Fruit fly (Drosophila melanogaster) whole organism, embryonic: ENCODE data around the gene CG33325.

Experiments used
- C15 ChIP-seq: fragments of 200-800 bp; sonication (Bioruptor generic); IDR thresholded peaks from 3 replicates; pipeline ENCODE4 v1.3.6; 2022; ENCODE audit warnings: missing biosample characterization, missing genetic modification characterization
- CG10274 ChIP-seq: fragments of 200-800 bp; sonication (Bioruptor generic); optimal IDR thresholded peaks from 3 replicates; lab custom pipeline; 2017; ENCODE audit warnings: missing biosample characterization, mild to moderate bottlenecking, missing genetic modification characterization
- CG12071 ChIP-seq: fragments of 200-800 bp; sonication (Bioruptor generic); optimal IDR thresholded peaks from 3 replicates; lab custom pipeline; 2018; ENCODE audit warnings: missing biosample characterization, mild to moderate bottlenecking, missing genetic modification characterization
- CG12744 ChIP-seq: fragments of 200-800 bp; sonication (Bioruptor generic); optimal IDR thresholded peaks from 2 replicates; lab custom pipeline; 2016; ENCODE audit warnings: missing biosample characterization, missing genetic modification characterization
- CG12942 ChIP-seq: fragments of 200-800 bp; sonication (Bioruptor generic); optimal IDR thresholded peaks from 3 replicates; lab custom pipeline; 2016; ENCODE audit warnings: missing biosample characterization, missing genetic modification characterization
- CG13287 ChIP-seq: fragments of 200-800 bp; sonication (Bioruptor generic); IDR thresholded peaks from 2 replicates; pipeline ENCODE4 v1.3.6; 2022; ENCODE audit warnings: missing biosample characterization, missing genetic modification characterization; ENCODE audit not compliant: partially characterized antibody
- CG13424 ChIP-seq: fragments of 200-800 bp; sonication (Bioruptor generic); optimal IDR thresholded peaks from 2 replicates; lab custom pipeline; 2019; ENCODE audit warnings: missing biosample characterization, mild to moderate bottlenecking, missing genetic modification characterization, moderate library complexity
- CG14050 ChIP-seq: fragments of 200-800 bp; sonication (Bioruptor generic); IDR thresholded peaks from 3 replicates; pipeline ENCODE4 v1.3.6; 2022; ENCODE audit warnings: missing biosample characterization, missing genetic modification characterization
- CG14441 ChIP-seq: fragments of 200-800 bp; sonication (Bioruptor generic); IDR thresholded peaks from 2 replicates; pipeline ENCODE4 v1.3.6; 2022; ENCODE audit warnings: missing biosample characterization, missing genetic modification characterization
- CG15011 ChIP-seq: fragments of 200-800 bp; sonication (Bioruptor generic); optimal IDR thresholded peaks from 3 replicates; lab custom pipeline; 2018; ENCODE audit warnings: missing biosample characterization, mild to moderate bottlenecking, missing genetic modification characterization
- CG15601 ChIP-seq: fragments of 200-800 bp; sonication (Bioruptor generic); optimal IDR thresholded peaks from 3 replicates; lab custom pipeline; 2019; ENCODE audit warnings: missing biosample characterization, mild to moderate bottlenecking, missing genetic modification characterization, moderate library complexity
- CG1603 ChIP-seq: fragments of 200-800 bp; sonication (Bioruptor generic); optimal IDR thresholded peaks from 2 replicates; lab custom pipeline; 2019; ENCODE audit warnings: missing biosample characterization, mild to moderate bottlenecking, missing genetic modification characterization, moderate library complexity
- CG16779 ChIP-seq: fragments of 200-800 bp; sonication (Bioruptor generic); IDR thresholded peaks from 2 replicates; pipeline ENCODE4 v1.3.6; 2022; ENCODE audit warnings: missing biosample characterization, missing genetic modification characterization
- CG16863 ChIP-seq: fragments of 200-800 bp; sonication (Bioruptor generic); optimal IDR thresholded peaks from 3 replicates; lab custom pipeline; 2016; ENCODE audit warnings: missing biosample characterization, missing genetic modification characterization
- CG2712 ChIP-seq: fragments of 200-800 bp; optimal IDR thresholded peaks from 3 replicates; lab custom pipeline; 2019; ENCODE audit warnings: missing biosample characterization, mild to moderate bottlenecking, missing genetic modification characterization, moderate library complexity
- CG30020 ChIP-seq: fragments of 200-800 bp; optimal IDR thresholded peaks from 2 replicates; lab custom pipeline; 2019; ENCODE audit warnings: missing biosample characterization, mild to moderate bottlenecking, missing genetic modification characterization, moderate library complexity
- CG30431 ChIP-seq: fragments of 200-800 bp; sonication (Bioruptor generic); optimal IDR thresholded peaks from 2 replicates; lab custom pipeline; 2017; ENCODE audit warnings: missing biosample characterization, missing genetic modification characterization
- CG31365 ChIP-seq: fragments of 200-800 bp; sonication (Bioruptor generic); optimal IDR thresholded peaks from 2 replicates; lab custom pipeline; 2018; ENCODE audit warnings: missing biosample characterization, mild to moderate bottlenecking, missing genetic modification characterization
- CG3281 ChIP-seq: fragments of 200-800 bp; sonication (Bioruptor generic); optimal IDR thresholded peaks from 3 replicates; lab custom pipeline; 2017; ENCODE audit warnings: missing biosample characterization, mild to moderate bottlenecking, missing genetic modification characterization
- CG33213 ChIP-seq: fragments of 200-800 bp; sonication (Bioruptor generic); optimal IDR thresholded peaks from 3 replicates; lab custom pipeline; 2016; ENCODE audit warnings: missing biosample characterization, missing genetic modification characterization
- CG3726 ChIP-seq: fragments of 200-800 bp; sonication (Bioruptor generic); IDR thresholded peaks from 3 replicates; pipeline ENCODE4, ENCODE4 v1.3.6; 2022; ENCODE audit warnings: missing biosample characterization, missing genetic modification characterization
- CG6791 ChIP-seq: fragments of 200-800 bp; sonication (Bioruptor generic); IDR thresholded peaks from 3 replicates; pipeline ENCODE4 v1.3.6; 2022; ENCODE audit warnings: missing biosample characterization, missing genetic modification characterization; ENCODE audit not compliant: partially characterized antibody
- CG7839 ChIP-seq: fragments of 200-800 bp; sonication (Bioruptor generic); optimal IDR thresholded peaks from 3 replicates; lab custom pipeline; 2018; ENCODE audit warnings: missing biosample characterization, mild to moderate bottlenecking, missing genetic modification characterization, moderate library complexity
- CG8089 ChIP-seq: fragments of 200-800 bp; sonication (Bioruptor generic); optimal IDR thresholded peaks from 3 replicates; lab custom pipeline; 2016; ENCODE audit warnings: missing biosample characterization, missing genetic modification characterization
- CG8290 ChIP-seq, 3 experiments: fragments of 200-800 bp; sonication (Bioruptor generic); optimal IDR thresholded peaks; 2 replicates each; lab custom pipeline; 2016 to 2019; ENCODE audit warnings: missing biosample characterization in 3 of 3, missing genetic modification characterization in 3 of 3, mild to moderate bottlenecking in 2 of 3, moderate library complexity in 1 of 3
- CG9727 ChIP-seq: fragments of 200-800 bp; sonication (Bioruptor generic); optimal IDR thresholded peaks from 3 replicates; lab custom pipeline; 2017; ENCODE audit warnings: missing biosample characterization, mild to moderate bottlenecking, missing genetic modification characterization
- CG9932 ChIP-seq: fragments of 200-800 bp; sonication (Bioruptor generic); IDR thresholded peaks from 2 replicates; pipeline ENCODE4 v1.3.6; 2022; ENCODE audit warnings: missing biosample characterization, missing genetic modification characterization
- Chrac-16 ChIP-seq: fragments of 200-800 bp; sonication (Bioruptor generic); optimal IDR thresholded peaks from 3 replicates; lab custom pipeline; 2016; ENCODE audit warnings: missing biosample characterization, missing genetic modification characterization
- Doc3 ChIP-seq: fragments of 200-800 bp; sonication (Bioruptor generic); IDR thresholded peaks from 3 replicates; pipeline ENCODE4 v1.3.6; 2022; ENCODE audit warnings: missing biosample characterization, missing genetic modification characterization; ENCODE audit not compliant: partially characterized antibody
- Drgx ChIP-seq: fragments of 200-800 bp; sonication (Bioruptor generic); IDR thresholded peaks from 2 replicates; pipeline ENCODE4 v1.3.6; 2022; ENCODE audit warnings: missing biosample characterization, missing genetic modification characterization
- Eip74EF ChIP-seq, 2 experiments: fragments of 200-800 bp in 1 of 2; fragments of >200 bp in 1 of 2; sonication (Bioruptor generic) in 1 of 2; optimal IDR thresholded peaks; 2 replicates each; lab custom pipeline; 2017 to 2019; ENCODE audit warnings: missing biosample characterization in 2 of 2, missing genetic modification characterization in 2 of 2, mild to moderate bottlenecking in 1 of 2, moderate library complexity in 1 of 2
- Hey ChIP-seq: fragments of 200-800 bp; sonication (Bioruptor generic); optimal IDR thresholded peaks from 3 replicates; lab custom pipeline; 2018; ENCODE audit warnings: missing biosample characterization, mild to moderate bottlenecking, missing genetic modification characterization
- Lpt ChIP-seq: fragments of >200 bp; optimal IDR thresholded peaks from 2 replicates; lab custom pipeline; 2018; ENCODE audit warnings: missing biosample characterization, missing genetic modification characterization
- MESR4 ChIP-seq: fragments of 200-800 bp; sonication (Bioruptor generic); optimal IDR thresholded peaks from 2 replicates; lab custom pipeline; 2018; ENCODE audit warnings: missing biosample characterization, mild to moderate bottlenecking, missing genetic modification characterization, moderate library complexity
- Max ChIP-seq: fragments of 200-800 bp; sonication (Bioruptor generic); optimal IDR thresholded peaks from 2 replicates; lab custom pipeline; 2016; ENCODE audit warnings: missing biosample characterization, mild to moderate bottlenecking, missing genetic modification characterization
- Mes4 ChIP-seq: fragments of 200-800 bp; sonication (Bioruptor generic); optimal IDR thresholded peaks from 2 replicates; lab custom pipeline; 2016; ENCODE audit warnings: missing biosample characterization, missing genetic modification characterization
- Ptx1 ChIP-seq: fragments of 200-800 bp; sonication (Bioruptor generic); IDR thresholded peaks from 2 replicates; pipeline ENCODE4 v1.3.6; 2022; ENCODE audit warnings: missing biosample characterization, missing genetic modification characterization
- Side ChIP-seq: fragments of 200-800 bp; sonication (Bioruptor generic); optimal IDR thresholded peaks from 2 replicates; lab custom pipeline; 2016; ENCODE audit warnings: missing biosample characterization, missing genetic modification characterization
- Taf1 ChIP-seq: fragments of 200-800 bp; sonication (Bioruptor generic); IDR thresholded peaks from 2 replicates; pipeline ENCODE4 v1.3.6; 2022; ENCODE audit warnings: missing biosample characterization, missing genetic modification characterization
- Xrp1 ChIP-seq: fragments of 200-800 bp; sonication (Bioruptor generic); IDR thresholded peaks from 2 replicates; pipeline ENCODE4 v1.3.6; 2022; ENCODE audit warnings: missing biosample characterization, missing genetic modification characterization
- az2 ChIP-seq: fragments of 200-800 bp; sonication (Bioruptor generic); optimal IDR thresholded peaks from 3 replicates; lab custom pipeline; 2016; ENCODE audit warnings: missing biosample characterization, missing genetic modification characterization
- bab2 ChIP-seq: fragments of 200-800 bp; sonication (Bioruptor generic); optimal IDR thresholded peaks from 2 replicates; lab custom pipeline; 2016; ENCODE audit warnings: missing biosample characterization, missing genetic modification characterization
- bcd ChIP-seq: fragments of 200-800 bp; sonication (Bioruptor generic); optimal IDR thresholded peaks from 2 replicates; lab custom pipeline; 2017; ENCODE audit warnings: missing biosample characterization, mild to moderate bottlenecking, missing genetic modification characterization
- btn ChIP-seq: fragments of 200-800 bp; sonication (Bioruptor generic); optimal IDR thresholded peaks from 2 replicates; lab custom pipeline; 2016; ENCODE audit warnings: missing biosample characterization, missing genetic modification characterization
- crp ChIP-seq, 2 experiments: fragments of 200-800 bp; sonication (Bioruptor generic); optimal IDR thresholded peaks; 2 replicates in 1 of 2; 3 replicates in 1 of 2; lab custom pipeline; 2017; ENCODE audit warnings: missing biosample characterization in 2 of 2, missing genetic modification characterization in 2 of 2, mild to moderate bottlenecking in 1 of 2, moderate library complexity in 1 of 2
- ind ChIP-seq: fragments of 200-800 bp; sonication (Bioruptor generic); optimal IDR thresholded peaks from 3 replicates; lab custom pipeline; 2016; ENCODE audit warnings: missing biosample characterization, missing genetic modification characterization
- lola ChIP-seq, 3 experiments: fragments of >200 bp in 2 of 3; fragments of 200-800 bp in 1 of 3; sonication (Bioruptor generic) in 1 of 3; optimal IDR thresholded peaks; 2 replicates each; lab custom pipeline; 2017 to 2019; ENCODE audit warnings: missing biosample characterization in 3 of 3, missing genetic modification characterization in 3 of 3, mild to moderate bottlenecking in 1 of 3, moderate library complexity in 1 of 3
- sens-2 ChIP-seq: fragments of 200-800 bp; sonication (Bioruptor generic); IDR thresholded peaks from 2 replicates; pipeline ENCODE4 v1.3.6; 2022; ENCODE audit warnings: missing biosample characterization, missing genetic modification characterization
- so ChIP-seq: fragments of 200-800 bp; sonication (Bioruptor generic); IDR thresholded peaks from 3 replicates; pipeline ENCODE4 v1.3.6; 2022; ENCODE audit warnings: missing biosample characterization, missing genetic modification characterization
- sug ChIP-seq: fragments of 200-800 bp; optimal IDR thresholded peaks from 2 replicates; lab custom pipeline; 2019; ENCODE audit warnings: missing biosample characterization, mild to moderate bottlenecking, missing genetic modification characterization, moderate library complexity

The CG33325 gene

dm6 chr3R:8715851-8716550 lies 36.2 kb upstream of the CG33325 start, which contains the start of gene TMEM216 (continued):
- TF ChIP-seq az2 (GFP tag; lab: Kevin White, UChicago) (no peak), so (GFP tag; lab: Robert Waterston, UW) (no peak), btn (GFP tag; lab: Kevin White, UChicago) (no peak), CG12071 (no peak), CG2712 (tag; lab: Kevin White, UChicago) (no peak), ind (GFP tag; lab: Kevin White, UChicago) (no peak), CG3281 (GFP tag; lab: Kevin White, UChicago) (no peak), Hey (tag; lab: Kevin White, UChicago) (no peak), bcd (GFP tag; lab: Kevin White, UChicago) (no peak), crp (GFP tag; optimal IDR thresholded peaks at IDR 0.05; lab: Kevin White, UChicago) (peak; percentile 7 to 82), Xrp1 (GFP tag; lab: Robert Waterston, UW) (no peak), CG10274 (GFP tag; lab: Kevin White, UChicago) (no peak), CG12744 (no peak), CG8290 (GFP tag; optimal IDR thresholded peaks at IDR 0.05; lab: Kevin White, UChicago) (peak; percentile 25), CG8290 (tag; optimal IDR thresholded peaks at IDR 0.05; lab: Kevin White, UChicago) (no peak), Doc3 (GFP tag; lab: Robert Waterston, UW) (no peak; the same call in 2 of the 3 replicates), Eip74EF (GFP tag; optimal IDR thresholded peaks at IDR 0.05; lab: Kevin White, UChicago) (no peak), CG7839 (tag; lab: Kevin White, UChicago) (no peak), CG13287 (peak; percentile 73), CG1603 (tag; lab: Kevin White, UChicago) (peak; percentile 51), bab2 (GFP tag; lab: Kevin White, UChicago) (no peak), CG16863 (GFP tag; lab: Kevin White, UChicago) (no peak), CG16779 (GFP tag; lab: Robert Waterston, UW) (no peak), CG8089 (GFP tag; lab: Kevin White, UChicago) (no peak), CG13424 (tag; lab: Kevin White, UChicago) (no peak), Max (peak; percentile 52), CG6791 (GFP tag; lab: Robert Waterston, UW) (no peak), Mes4 (peak; percentile 2), CG30431 (GFP tag; lab: Kevin White, UChicago) (no peak), CG12942 (no peak), CG9727 (GFP tag; lab: Kevin White, UChicago) (no peak), Ptx1 (GFP tag; lab: Robert Waterston, UW) (no peak), CG15011 (no peak), MESR4 (GFP tag; lab: Kevin White, UChicago) (peak; percentile 99), CG30020 (peak; percentile 25), C15 (GFP tag; lab: Robert Waterston, UW) (no peak), CG14441 (no peak), Lpt (no peak), CG14050 (GFP tag; lab: Robert Waterston, UW) (no peak), Side (no peak), CG3726 (no peak), sens-2 (no peak), Drgx (GFP tag; lab: Robert Waterston, UW) (no peak), CG31365 (tag; lab: Kevin White, UChicago) (no peak), CG9932 (GFP tag; lab: Robert Waterston, UW) (no peak), Chrac-16 (GFP tag; lab: Kevin White, UChicago) (no peak), CG15601 (tag; lab: Kevin White, UChicago) (no peak), Taf1 (GFP tag; lab: Robert Waterston, UW) (no peak), CG33213 (GFP tag; lab: Kevin White, UChicago) (peak; percentile 42), lola (GFP tag; optimal IDR thresholded peaks at IDR 0.05; lab: Kevin White, UChicago) (no peak), sug (tag; lab: Kevin White, UChicago) (peak; percentile 29)
